Worm (Caenorhabditis elegans): ENCODE data around the gene C50F4.6.

ce11 chrV:9527984-9528383, 17.9 kb upstream of the C50F4.6 start:
- TF ChIP-seq nhr-76 (tag; optimal IDR thresholded peaks at IDR 0.05) (no peak), hmg-11 (tag; optimal IDR thresholded peaks at IDR 0.05) (no peak), lin-15B (tag; optimal IDR thresholded peaks at IDR 0.05) (no peak), nhr-28 (tag; optimal IDR thresholded peaks at IDR 0.05) (no peak), ama-1 (optimal IDR thresholded peaks at IDR 0.05) (no peak), nfya-1 (tag; optimal IDR thresholded peaks at IDR 0.05; ENCODE audit: insufficient read depth) (no peak), nhr-237 (tag; optimal IDR thresholded peaks at IDR 0.05) (no peak), ceh-82 (tag; optimal IDR thresholded peaks at IDR 0.05) (no peak)

Data from whole organism, L3 larva.